Fruit fly (Drosophila melanogaster) whole organism, wandering third instar larva: ENCODE data around the gene PSMG1.

Source experiments
- CG32264 ChIP-seq: fragments of 200-800 bp; sonication (Bioruptor generic); optimal IDR thresholded peaks from 2 replicates; lab custom pipeline; 2016; ENCODE audit warnings: missing biosample characterization, missing genetic modification characterization
- h ChIP-seq: fragments of 200-800 bp; sonication (Bioruptor generic); optimal IDR thresholded peaks from 3 replicates; lab custom pipeline; 2016; ENCODE audit warnings: missing biosample characterization, mild to moderate bottlenecking, missing genetic modification characterization
- pan ChIP-seq: fragments of >200 bp; optimal IDR thresholded peaks from 2 replicates; lab custom pipeline; 2017

DNA sequence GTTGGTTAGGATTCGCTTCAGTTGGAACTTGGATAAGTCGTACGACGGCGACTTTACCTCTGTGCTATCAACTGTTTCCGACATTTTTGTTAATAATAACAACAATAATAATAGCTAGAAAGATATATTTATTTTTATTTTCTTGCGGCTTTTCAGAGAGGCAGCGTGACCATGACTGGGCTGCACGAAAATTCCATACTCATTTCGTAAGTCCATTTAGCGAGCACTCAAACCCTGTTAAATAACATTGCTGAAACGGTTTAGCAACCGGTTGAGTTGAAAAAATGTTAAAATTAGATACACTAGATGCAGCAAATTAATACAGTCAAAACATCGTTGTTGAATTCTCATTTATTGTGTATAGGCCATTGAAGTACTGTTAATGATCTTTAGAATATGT lies 39.5 kb downstream of the PSMG1 start, which contains the start of gene Dcps:
- TF ChIP-seq pan (lab: Kevin White, UChicago) (no peak), CG32264 (GFP tag; lab: Kevin White, UChicago) (no peak), h (GFP tag; lab: Kevin White, UChicago) (no peak)
